Fruit fly (Drosophila melanogaster) whole organism: ENCODE data around the gene CG13282.

Experiments
- CG8478 ChIP-seq: fragments of >200 bp; optimal IDR thresholded peaks from 2 replicates; lab custom pipeline; 2018; ENCODE audit warnings: inconsistent platforms
- EcR ChIP-seq, 2 experiments: fragments of >200 bp; optimal IDR thresholded peaks; 2 replicates each; lab custom pipeline; 2017; ENCODE audit warnings: missing biosample characterization in 2 of 2, missing genetic modification characterization in 2 of 2, missing genetic modification reagents in 2 of 2
- pan ChIP-seq: fragments of >200 bp; optimal IDR thresholded peaks from 2 replicates; lab custom pipeline; 2017
- usp ChIP-seq: fragments of >200 bp; optimal IDR thresholded peaks from 2 replicates; lab custom pipeline; 2017; ENCODE audit warnings: missing biosample characterization, missing genetic modification characterization, mixed read lengths

DNA sequence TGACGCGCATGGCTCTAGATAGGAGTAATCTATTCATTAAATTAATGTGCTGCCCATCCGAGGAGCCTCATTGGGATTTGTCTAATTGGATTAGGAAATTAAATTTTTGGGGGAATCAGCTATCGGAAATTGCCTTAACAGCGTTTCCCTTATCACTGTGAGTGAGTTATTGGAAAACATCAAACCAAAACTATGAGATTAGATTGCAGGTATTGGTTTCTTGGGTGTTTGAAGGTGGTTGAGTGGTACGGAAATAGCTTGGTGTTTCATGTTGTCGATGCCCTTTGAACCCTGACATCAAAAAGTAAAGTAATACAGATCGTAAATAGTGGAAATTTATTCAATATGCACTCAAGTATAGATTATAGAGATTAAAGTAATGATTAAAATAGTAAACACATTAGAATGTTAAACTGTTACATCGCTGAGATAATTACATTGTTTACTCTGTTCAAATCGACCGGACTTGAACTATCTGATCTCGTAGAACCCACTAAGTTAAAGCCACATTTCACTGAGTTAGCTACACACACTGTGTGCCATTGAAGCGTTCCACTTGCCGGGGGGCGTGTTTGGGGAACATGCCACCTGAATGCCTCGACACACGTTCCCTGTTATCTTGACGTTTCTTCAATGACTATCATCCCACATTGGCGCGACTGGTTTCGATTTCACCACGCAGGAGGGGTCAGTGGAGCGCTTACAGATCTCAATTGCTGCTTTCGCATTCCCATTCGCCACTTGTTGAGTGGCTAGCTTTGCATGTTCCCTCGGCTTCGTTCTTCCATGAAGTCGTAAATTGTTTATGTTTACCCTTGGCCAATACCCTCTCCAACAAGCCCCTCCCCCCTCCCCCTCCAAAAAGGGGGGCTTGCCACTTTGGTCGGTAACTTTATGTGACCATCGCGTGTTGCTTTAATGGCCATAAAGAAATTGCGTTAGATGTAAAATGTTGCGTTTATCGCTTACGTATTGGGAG is 48.9 kb upstream of the CG13282 start:
- TF ChIP-seq usp (GFP tag; lab: Kevin White, UChicago) (no peak), pan (lab: Kevin White, UChicago) (no peak), CG8478 (lab: Kevin White, UChicago) (no peak), EcR (GFP tag; optimal IDR thresholded peaks at IDR 0.05; lab: Kevin White, UChicago) (no peak)
